Fruit fly (Drosophila melanogaster) whole organism, embryonic: ENCODE measurements around the gene Drsl1.

Experiments
- Adf1 ChIP-seq: fragments of 200-800 bp; sonication (Bioruptor generic); IDR thresholded peaks from 2 replicates; pipeline ENCODE4 v1.3.6; 2022; ENCODE audit warnings: missing biosample characterization, missing genetic modification characterization
- Atf-2 ChIP-seq: fragments of 200-800 bp; sonication (Bioruptor generic); optimal IDR thresholded peaks from 2 replicates; lab custom pipeline; 2016; ENCODE audit warnings: missing biosample characterization, missing genetic modification characterization
- Blimp-1 ChIP-seq: fragments of 200-800 bp; sonication (Bioruptor generic); optimal IDR thresholded peaks from 3 replicates; lab custom pipeline; 2018; ENCODE audit warnings: missing biosample characterization, missing genetic modification characterization, mild to moderate bottlenecking, moderate library complexity, missing genetic modification reagents
- BtbVII ChIP-seq: fragments of 200-800 bp; sonication (Bioruptor generic); optimal IDR thresholded peaks from 3 replicates; lab custom pipeline; 2017; ENCODE audit warnings: missing biosample characterization, mild to moderate bottlenecking, missing genetic modification characterization
- CG1024 ChIP-seq: fragments of 200-800 bp; sonication (Bioruptor generic); IDR thresholded peaks from 2 replicates; pipeline ENCODE4 v1.3.6; 2022; ENCODE audit warnings: missing biosample characterization, missing genetic modification characterization
- CG10654 ChIP-seq: fragments of 200-800 bp; sonication (Bioruptor generic); optimal IDR thresholded peaks from 2 replicates; lab custom pipeline; 2016; ENCODE audit warnings: missing biosample characterization, missing genetic modification characterization
- CG10979 ChIP-seq: fragments of 200-800 bp; sonication (Bioruptor generic); optimal IDR thresholded peaks from 2 replicates; lab custom pipeline; 2018; ENCODE audit warnings: missing biosample characterization, mild to moderate bottlenecking, missing genetic modification characterization, moderate library complexity
- CG11093 ChIP-seq: fragments of 200-800 bp; sonication (Bioruptor generic); IDR thresholded peaks from 3 replicates; pipeline ENCODE4 v1.3.6; 2022; ENCODE audit warnings: missing biosample characterization, missing genetic modification characterization
- CG13123 ChIP-seq: fragments of 200-800 bp; sonication (Bioruptor generic); optimal IDR thresholded peaks from 2 replicates; lab custom pipeline; 2016; ENCODE audit warnings: missing biosample characterization, missing genetic modification characterization
- CG15479 ChIP-seq: fragments of 200-800 bp; sonication (Bioruptor generic); optimal IDR thresholded peaks from 3 replicates; lab custom pipeline; 2019; ENCODE audit warnings: missing biosample characterization, mild to moderate bottlenecking, missing genetic modification characterization, moderate library complexity
- CG2875 ChIP-seq: fragments of 200-800 bp; sonication (Bioruptor generic); optimal IDR thresholded peaks from 2 replicates; lab custom pipeline; 2017; ENCODE audit warnings: missing biosample characterization, mild to moderate bottlenecking, missing genetic modification characterization, missing genetic modification reagents
- CG30020 ChIP-seq: fragments of 200-800 bp; optimal IDR thresholded peaks from 2 replicates; lab custom pipeline; 2019; ENCODE audit warnings: missing biosample characterization, mild to moderate bottlenecking, missing genetic modification characterization, moderate library complexity
- CG30403 ChIP-seq: fragments of 200-800 bp; sonication (Bioruptor generic); optimal IDR thresholded peaks from 3 replicates; lab custom pipeline; 2016; ENCODE audit warnings: missing biosample characterization, missing genetic modification characterization
- CG31441 ChIP-seq: fragments of 200-800 bp; sonication (Bioruptor generic); IDR thresholded peaks from 2 replicates; pipeline ENCODE4 v1.3.6; 2022; ENCODE audit warnings: missing biosample characterization, missing genetic modification characterization
- CG3995 ChIP-seq: fragments of 200-800 bp; sonication (Bioruptor generic); optimal IDR thresholded peaks from 3 replicates; lab custom pipeline; 2016; ENCODE audit warnings: missing biosample characterization, missing genetic modification characterization
- CG6813 ChIP-seq: fragments of 200-800 bp; sonication (Bioruptor generic); optimal IDR thresholded peaks from 2 replicates; lab custom pipeline; 2017; ENCODE audit warnings: missing biosample characterization, missing genetic modification characterization, mild to moderate bottlenecking, moderate library complexity, missing genetic modification reagents
- CG7987 ChIP-seq: fragments of 200-800 bp; sonication (Bioruptor generic); optimal IDR thresholded peaks from 2 replicates; lab custom pipeline; 2018; ENCODE audit warnings: missing biosample characterization, mild to moderate bottlenecking, missing genetic modification characterization, moderate library complexity
- CG8765 ChIP-seq: fragments of 200-800 bp; sonication (Bioruptor generic); IDR thresholded peaks from 2 replicates; pipeline ENCODE4 v1.3.6; 2022; ENCODE audit warnings: missing biosample characterization, missing genetic modification characterization
- CG9215 ChIP-seq: fragments of 200-800 bp; sonication (Bioruptor generic); IDR thresholded peaks from 2 replicates; pipeline ENCODE4 v1.3.6; 2022; ENCODE audit warnings: missing biosample characterization, missing genetic modification characterization
- CG9609 ChIP-seq: fragments of 200-800 bp; sonication (Bioruptor generic); optimal IDR thresholded peaks from 3 replicates; lab custom pipeline; 2016; ENCODE audit warnings: missing biosample characterization, missing genetic modification characterization
- Dfd ChIP-seq, 2 experiments: fragments of >200 bp; optimal IDR thresholded peaks; 2 replicates each; lab custom pipeline; 2017; ENCODE audit warnings: missing biosample characterization in 2 of 2, missing genetic modification characterization in 2 of 2
- Dp ChIP-seq: fragments of 200-800 bp; sonication (Bioruptor generic); optimal IDR thresholded peaks from 2 replicates; lab custom pipeline; 2018; ENCODE audit warnings: missing biosample characterization, mild to moderate bottlenecking, missing genetic modification characterization, moderate library complexity
- Dref ChIP-seq: fragments of 200-800 bp; sonication (Bioruptor generic); IDR thresholded peaks from 2 replicates; pipeline ENCODE4 v1.3.6; 2022; ENCODE audit warnings: missing biosample characterization, missing genetic modification characterization
- E2f1 ChIP-seq: fragments of 200-800 bp; sonication (Bioruptor generic); IDR thresholded peaks from 2 replicates; pipeline ENCODE4 v1.3.6; 2022; ENCODE audit warnings: missing biosample characterization, missing genetic modification characterization
- ERR ChIP-seq: fragments of 200-800 bp; sonication (Bioruptor generic); optimal IDR thresholded peaks from 2 replicates; lab custom pipeline; 2016; ENCODE audit warnings: missing biosample characterization, missing genetic modification characterization
- Hmr ChIP-seq: fragments of 200-800 bp; sonication (Bioruptor generic); optimal IDR thresholded peaks from 3 replicates; lab custom pipeline; 2017; ENCODE audit warnings: mild to moderate bottlenecking, missing biosample characterization, missing genetic modification reagents, missing genetic modification characterization
- Hr78 ChIP-seq, 2 experiments: fragments of 200-800 bp in 1 of 2; fragments of >200 bp in 1 of 2; sonication (Bioruptor generic) in 1 of 2; optimal IDR thresholded peaks; 2 replicates each; lab custom pipeline; 2017 to 2019; ENCODE audit warnings: missing biosample characterization in 2 of 2, missing genetic modification characterization in 2 of 2, mild to moderate bottlenecking in 1 of 2, moderate library complexity in 1 of 2
- Kr ChIP-seq: fragments of 200-800 bp; sonication (Bioruptor generic); optimal IDR thresholded peaks from 2 replicates; lab custom pipeline; 2017; ENCODE audit warnings: missing biosample characterization, mild to moderate bottlenecking, missing genetic modification characterization
- MBD-R2 ChIP-seq: fragments of 200-800 bp; sonication (Bioruptor generic); IDR thresholded peaks from 2 replicates; pipeline ENCODE4 v1.3.6; 2022; ENCODE audit warnings: missing biosample characterization, missing genetic modification characterization
- Max ChIP-seq: fragments of 200-800 bp; sonication (Bioruptor generic); optimal IDR thresholded peaks from 2 replicates; lab custom pipeline; 2016; ENCODE audit warnings: missing biosample characterization, mild to moderate bottlenecking, missing genetic modification characterization
- Sry-β ChIP-seq: fragments of 200-800 bp; sonication (Bioruptor generic); optimal IDR thresholded peaks from 2 replicates; lab custom pipeline; 2018; ENCODE audit warnings: missing biosample characterization, mild to moderate bottlenecking, missing genetic modification characterization, moderate library complexity
- Ssrp ChIP-seq: fragments of 200-800 bp; sonication (Bioruptor generic); optimal IDR thresholded peaks from 2 replicates; lab custom pipeline; 2018; ENCODE audit warnings: missing biosample characterization, mild to moderate bottlenecking, missing genetic modification characterization, moderate library complexity
- Taf1 ChIP-seq: fragments of 200-800 bp; sonication (Bioruptor generic); IDR thresholded peaks from 2 replicates; pipeline ENCODE4 v1.3.6; 2022; ENCODE audit warnings: missing biosample characterization, missing genetic modification characterization
- Usf ChIP-seq: fragments of 200-800 bp; sonication (Bioruptor generic); optimal IDR thresholded peaks from 2 replicates; lab custom pipeline; 2017; ENCODE audit warnings: missing genotype, missing biosample characterization, missing genetic modification characterization
- YL-1 ChIP-seq: fragments of 200-800 bp; sonication (Bioruptor generic); optimal IDR thresholded peaks from 3 replicates; lab custom pipeline; 2017; ENCODE audit warnings: missing biosample characterization, mild to moderate bottlenecking, missing genetic modification characterization
- ash1 ChIP-seq: fragments of 200-800 bp; sonication (Bioruptor generic); optimal IDR thresholded peaks from 2 replicates; lab custom pipeline; 2018; ENCODE audit warnings: missing biosample characterization, mild to moderate bottlenecking, missing genetic modification characterization
- br ChIP-seq: fragments of >200 bp; optimal IDR thresholded peaks from 2 replicates; lab custom pipeline; 2017
- chinmo ChIP-seq: fragments of 200-800 bp; sonication (Bioruptor generic); IDR thresholded peaks from 4 replicates; pipeline ENCODE4 v1.3.6; 2022; ENCODE audit warnings: missing biosample characterization, missing genetic modification characterization; ENCODE audit not compliant: partially characterized antibody
- dmrt11E ChIP-seq: fragments of 200-800 bp; sonication (Bioruptor generic); optimal IDR thresholded peaks from 3 replicates; lab custom pipeline; 2018; ENCODE audit warnings: missing biosample characterization, mild to moderate bottlenecking, missing genetic modification characterization, moderate library complexity
- gt ChIP-seq: fragments of 200-800 bp; sonication (Bioruptor generic); IDR thresholded peaks from 2 replicates; pipeline ENCODE4 v1.3.6; 2022; ENCODE audit warnings: missing biosample characterization, missing genetic modification characterization
- h ChIP-seq: fragments of >200 bp; optimal IDR thresholded peaks from 2 replicates; lab custom pipeline; 2017
- hb ChIP-seq: fragments of 200-800 bp; sonication (Bioruptor generic); IDR thresholded peaks from 3 replicates; pipeline ENCODE4 v1.3.6; 2022; ENCODE audit warnings: missing biosample characterization, missing genetic modification characterization; ENCODE audit not compliant: partially characterized antibody
- hth ChIP-seq: fragments of >200 bp; optimal IDR thresholded peaks from 2 replicates; lab custom pipeline; 2017; ENCODE audit warnings: inconsistent platforms
- ken ChIP-seq: fragments of 200-800 bp; sonication (Bioruptor generic); IDR thresholded peaks from 3 replicates; pipeline ENCODE4 v1.3.6; 2022; ENCODE audit warnings: missing biosample characterization, missing genetic modification characterization
- mirr ChIP-seq: fragments of 200-800 bp; sonication (Bioruptor generic); optimal IDR thresholded peaks from 3 replicates; lab custom pipeline; 2018; ENCODE audit warnings: missing biosample characterization, mild to moderate bottlenecking, missing genetic modification characterization
- psq ChIP-seq: fragments of 200-800 bp; sonication (Bioruptor generic); optimal IDR thresholded peaks from 2 replicates; lab custom pipeline; 2017; ENCODE audit warnings: missing biosample characterization, missing genetic modification characterization
- pum ChIP-seq: fragments of 200-800 bp; sonication (Bioruptor generic); optimal IDR thresholded peaks from 2 replicates; lab custom pipeline; 2016; ENCODE audit warnings: missing biosample characterization, missing genetic modification characterization
- row ChIP-seq: fragments of 200-800 bp; sonication (Bioruptor generic); IDR thresholded peaks from 3 replicates; pipeline ENCODE4 v1.3.6; 2022; ENCODE audit warnings: missing biosample characterization, missing genetic modification characterization
- shn ChIP-seq: fragments of 200-800 bp; sonication (Bioruptor generic); optimal IDR thresholded peaks from 3 replicates; lab custom pipeline; 2016; ENCODE audit warnings: missing biosample characterization, missing genetic modification characterization
- vvl ChIP-seq: fragments of 200-800 bp; sonication (Bioruptor generic); IDR thresholded peaks from 2 replicates; pipeline ENCODE4 v1.3.6; 2022; ENCODE audit warnings: missing biosample characterization, missing genetic modification characterization
- zen2 ChIP-seq: fragments of 200-800 bp; sonication (Bioruptor generic); IDR thresholded peaks from 3 replicates; pipeline ENCODE4 v1.3.6; 2022; ENCODE audit warnings: missing biosample characterization, missing genetic modification characterization; ENCODE audit not compliant: partially characterized antibody

Drsl1 gene

DNA sequence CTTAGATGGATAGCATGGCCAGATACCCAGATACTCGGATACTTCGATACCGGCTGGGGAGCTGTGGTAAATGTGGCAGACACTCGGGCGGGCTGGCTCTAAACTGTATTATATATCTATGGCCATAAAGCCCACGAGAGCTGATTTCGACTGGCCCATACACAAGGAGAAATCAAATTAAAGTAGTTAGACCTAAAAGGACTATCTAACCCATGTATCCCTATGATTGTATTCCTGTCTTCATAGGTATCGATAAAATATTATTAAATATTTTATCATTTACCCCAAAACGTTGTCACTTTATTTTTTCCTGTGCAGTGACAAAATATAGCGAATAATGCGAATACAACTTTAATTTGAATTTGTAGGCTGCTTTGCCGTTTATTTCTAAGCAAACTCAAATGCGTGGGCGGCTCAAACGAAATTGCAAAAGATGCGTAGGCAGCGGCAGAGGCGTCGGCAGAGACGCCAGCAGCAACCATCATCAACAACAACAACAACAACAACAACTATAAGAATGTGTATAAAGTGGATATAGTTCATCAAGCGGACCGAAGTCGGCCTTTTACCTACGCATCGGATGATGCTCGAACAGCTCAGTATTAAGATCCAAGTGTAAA, 46.4 kb upstream of the Drsl1 start (continued):
- TF ChIP-seq Taf1 (GFP tag; lab: Robert Waterston, UW), result 0 out of 2 replicates have a peak, but pooled peaks have one; percentile 43
- TF ChIP-seq CG30020, result no peak
- no peak for TF ChIP-seq Dref (GFP tag; lab: Robert Waterston, UW)
- TF ChIP-seq CG7987 (GFP tag; lab: Kevin White, UChicago), result no peak
- peak; percentile 43; the same call in 2 of the 3 replicates for TF ChIP-seq row
- TF ChIP-seq mirr (GFP tag; lab: Kevin White, UChicago), result no peak
- peak; percentile 40; the same call in 1 of the 2 replicates for TF ChIP-seq CG31441 (GFP tag; lab: Robert Waterston, UW)
- TF ChIP-seq CG3995 (GFP tag; lab: Kevin White, UChicago), result no peak
- no peak for TF ChIP-seq Ssrp (tag; lab: Kevin White, UChicago)
- TF ChIP-seq zen2 (GFP tag; lab: Robert Waterston, UW), result no peak
- TF ChIP-seq Hmr, result no peak
- no peak for TF ChIP-seq hb (GFP tag; lab: Robert Waterston, UW)
- no peak for TF ChIP-seq Hr78 (GFP tag; optimal IDR thresholded peaks at IDR 0.05; lab: Kevin White, UChicago)
- TF ChIP-seq pum (GFP tag; lab: Kevin White, UChicago), result no peak
- no peak for TF ChIP-seq CG13123 (GFP tag; lab: Kevin White, UChicago)
- no peak for TF ChIP-seq Usf (GFP tag; lab: Kevin White, UChicago)
- TF ChIP-seq CG8765 (GFP tag; lab: Robert Waterston, UW), result peak; percentile 39
- no peak for TF ChIP-seq shn (GFP tag; lab: Kevin White, UChicago)
- TF ChIP-seq CG10654 (GFP tag; lab: Kevin White, UChicago), result no peak
- no peak for TF ChIP-seq Dp (GFP tag; lab: Kevin White, UChicago)
- no peak for TF ChIP-seq gt (GFP tag; lab: Robert Waterston, UW)
- no peak for TF ChIP-seq Atf-2 (GFP tag; lab: Kevin White, UChicago)
- no peak for TF ChIP-seq ash1 (GFP tag; lab: Kevin White, UChicago)
- no peak for TF ChIP-seq BtbVII (GFP tag; lab: Kevin White, UChicago)
- no peak for TF ChIP-seq br (lab: Kevin White, UChicago)
- no peak for TF ChIP-seq psq (GFP tag; lab: Kevin White, UChicago)
- TF ChIP-seq CG9609, result no peak
- TF ChIP-seq vvl (GFP tag; lab: Robert Waterston, UW), result peak; percentile 57
- TF ChIP-seq E2f1, result 0 out of 2 replicates have a peak, but pooled peaks have one; percentile 21
- no peak for TF ChIP-seq CG6813 (GFP tag; lab: Kevin White, UChicago)
- TF ChIP-seq chinmo (GFP tag; lab: Robert Waterston, UW), result no peak
- no peak for TF ChIP-seq dmrt11E (tag; lab: Kevin White, UChicago)
- no peak for TF ChIP-seq ERR
- no peak for TF ChIP-seq hth (lab: Kevin White, UChicago)
- no peak for TF ChIP-seq CG30403 (GFP tag; lab: Kevin White, UChicago)
- TF ChIP-seq CG15479 (GFP tag; lab: Kevin White, UChicago), result no peak
- no peak for TF ChIP-seq Dfd (GFP tag; optimal IDR thresholded peaks at IDR 0.05; lab: Kevin White, UChicago)
- no peak for TF ChIP-seq Kr (GFP tag; lab: Kevin White, UChicago)
- TF ChIP-seq CG10979 (tag; lab: Kevin White, UChicago), result no peak
- peak; percentile 70 for TF ChIP-seq ken (GFP tag; lab: Robert Waterston, UW)
- TF ChIP-seq CG9215, result peak; percentile 32; the same call in 1 of the 2 replicates
- TF ChIP-seq CG1024 (GFP tag; lab: Robert Waterston, UW), result 0 out of 2 replicates have a peak, but pooled peaks have one; percentile 10
- no peak for TF ChIP-seq Sry-β
- TF ChIP-seq Max (GFP tag; lab: Kevin White, UChicago), result no peak
- no peak for TF ChIP-seq MBD-R2
- no peak for TF ChIP-seq YL-1 (GFP tag; lab: Kevin White, UChicago)
- no peak for TF ChIP-seq h (lab: Kevin White, UChicago)
- TF ChIP-seq Adf1 (GFP tag; lab: Robert Waterston, UW), result peak; percentile 61
- TF ChIP-seq CG11093, result 0 out of 3 replicates have a peak, but pooled peaks have one; percentile 16
- peak; percentile 17 for TF ChIP-seq Blimp-1 (GFP tag; lab: Kevin White, UChicago)
- TF ChIP-seq CG2875 (GFP tag; lab: Kevin White, UChicago), result no peak
